Worm (Caenorhabditis elegans) whole organism, mixed stage, embryonic: ENCODE data around the gene asp-17.

ENCODE experiments used
- blmp-1 ChIP-seq: fragments of 150-350 bp; optimal IDR thresholded peaks from 2 replicates; lab custom pipeline; 2014; ENCODE audit warnings: missing biosample characterization, missing genetic modification characterization
- ceh-83 ChIP-seq: fragments of 200-800 bp; sonication (Bioruptor generic); optimal IDR thresholded peaks from 2 replicates; lab custom pipeline; 2018; ENCODE audit warnings: mild to moderate bottlenecking, missing genetic modification characterization, missing compliant biosample characterization
- cnd-1 ChIP-seq: fragments of 200-800 bp; sonication (Bioruptor generic); optimal IDR thresholded peaks from 2 replicates; lab custom pipeline; 2018; ENCODE audit warnings: mild to moderate bottlenecking, missing genetic modification characterization, missing compliant biosample characterization
- drap-1 ChIP-seq: fragments of 200-800 bp; sonication (Bioruptor generic); optimal IDR thresholded peaks from 3 replicates; lab custom pipeline; 2018; ENCODE audit warnings: mild to moderate bottlenecking, missing genetic modification characterization, missing compliant biosample characterization
- elt-1 ChIP-seq: sonication (generic microtip); optimal IDR thresholded peaks from 2 replicates; lab custom pipeline; 2017; ENCODE audit warnings: missing genetic modification characterization, mild to moderate bottlenecking, missing compliant biosample characterization, antibody characterized with exemption, moderate library complexity, borderline replicate concordance; ENCODE audit not compliant: insufficient read depth
- elt-3 ChIP-seq: fragments of 150-350 bp; optimal IDR thresholded peaks from 2 replicates; lab custom pipeline; 2014; ENCODE audit warnings: missing biosample characterization, missing genetic modification characterization
- lsy-2 ChIP-seq: fragments of 150-350 bp; optimal IDR thresholded peaks from 2 replicates; lab custom pipeline; 2014; ENCODE audit warnings: missing biosample characterization, missing genetic modification characterization
- mab-5 ChIP-seq: fragments of 150-350 bp; optimal IDR thresholded peaks from 2 replicates; lab custom pipeline; 2014; ENCODE audit warnings: missing biosample characterization, missing genetic modification characterization
- nhr-12 ChIP-seq: fragments of 150-350 bp; optimal IDR thresholded peaks from 2 replicates; lab custom pipeline; 2014; ENCODE audit warnings: missing biosample characterization, missing genetic modification characterization
- nhr-237 ChIP-seq: fragments of 150-350 bp; optimal IDR thresholded peaks from 2 replicates; lab custom pipeline; 2014; ENCODE audit warnings: missing biosample characterization, missing genetic modification characterization
- nhr-28 ChIP-seq: fragments of 150-350 bp; optimal IDR thresholded peaks from 2 replicates; lab custom pipeline; 2014; ENCODE audit warnings: missing biosample characterization, missing genetic modification characterization
- nhr-76 ChIP-seq: sonication (generic microtip); optimal IDR thresholded peaks from 2 replicates; lab custom pipeline; 2017; ENCODE audit warnings: missing biosample characterization, missing genetic modification characterization
- snpc-4 ChIP-seq: fragments of 150-350 bp; optimal IDR thresholded peaks from 2 replicates; lab custom pipeline; 2014; ENCODE audit warnings: missing biosample characterization, missing genetic modification characterization
- unc-62 ChIP-seq: fragments of 150-350 bp; optimal IDR thresholded peaks from 2 replicates; lab custom pipeline; 2014; ENCODE audit warnings: missing biosample characterization, missing genetic modification reagents, missing genetic modification characterization

- TF ChIP-seq elt-1 (tag; lab: Kevin White, UChicago), result no peak
- TF ChIP-seq nhr-28 (tag; lab: Kevin White, UChicago), result no peak
- TF ChIP-seq nhr-237 (tag; lab: Kevin White, UChicago), result no peak
- TF ChIP-seq nhr-76 (tag; lab: Kevin White, UChicago), result no peak
- TF ChIP-seq snpc-4 (tag; lab: Kevin White, UChicago), result no peak
- no peak for TF ChIP-seq unc-62 (GFP tag; lab: Kevin White, UChicago)
- TF ChIP-seq nhr-12 (tag; lab: Kevin White, UChicago), result no peak
- TF ChIP-seq lsy-2 (tag; lab: Kevin White, UChicago), result no peak
- no peak for TF ChIP-seq ceh-83 (GFP tag; lab: Kevin White, UChicago)
- no peak for TF ChIP-seq elt-3 (tag; lab: Kevin White, UChicago)
- no peak for TF ChIP-seq cnd-1 (tag; lab: Kevin White, UChicago)
- TF ChIP-seq drap-1 (GFP tag; lab: Kevin White, UChicago), result no peak
- no peak for TF ChIP-seq mab-5 (tag; lab: Kevin White, UChicago)
- TF ChIP-seq blmp-1 (tag; lab: Kevin White, UChicago), result no peak
Measured at ce11 chrV:19058086-19058485, 21.0 kb upstream of the asp-17 start.
